Fruit fly (Drosophila melanogaster): ENCODE results near the gene spg.
A peak's percentile ranks its signal among the peaks of the same experiment; 100 is the strongest.

The spg gene

dm6 chr3R:28887559-28888432 is 42.7 kb downstream of the spg start, which contains the start of the genes CG33203 and Doa:
Gene CG33203 (minus strand): TSS chr3R:28887709.
Gene Doa (plus strand): TSS chr3R:28888073.
- peak; percentile 27 for TF ChIP-seq Hr39 (GFP tag; optimal IDR thresholded peaks at IDR 0.05)
- TF ChIP-seq Blimp-1 (GFP tag; optimal IDR thresholded peaks at IDR 0.05): no peak
- no peak for TF ChIP-seq CG6276 (GFP tag; optimal IDR thresholded peaks at IDR 0.05)
- no peak for TF ChIP-seq eg (GFP tag; IDR thresholded peaks at IDR 0.05)
- peak; percentile 1 for TF ChIP-seq Eip75B (GFP tag; optimal IDR thresholded peaks at IDR 0.05)
- TF ChIP-seq CG11762 (GFP tag; optimal IDR thresholded peaks at IDR 0.05; ENCODE audit: insufficient read depth): no peak
- no peak for TF ChIP-seq fd85E (GFP tag; optimal IDR thresholded peaks at IDR 0.05)
- no peak for TF ChIP-seq acj6 (GFP tag; optimal IDR thresholded peaks at IDR 0.05)
- no peak for TF ChIP-seq CG6163 (GFP tag; IDR thresholded peaks at IDR 0.05)
- no peak for TF ChIP-seq dsx (GFP tag; optimal IDR thresholded peaks at IDR 0.05; ENCODE audit: poor library complexity, severe bottlenecking)
- no peak for TF ChIP-seq Sox15 (GFP tag; optimal IDR thresholded peaks at IDR 0.05)
- no peak for TF ChIP-seq pdm3 (GFP tag; optimal IDR thresholded peaks at IDR 0.05)
- TF ChIP-seq achi (GFP tag; optimal IDR thresholded peaks at IDR 0.05): no peak
- TF ChIP-seq CG34406 (GFP tag; optimal IDR thresholded peaks at IDR 0.05): no peak
- peak; percentile 15 for TF ChIP-seq CG10631 (GFP tag; optimal IDR thresholded peaks at IDR 0.05)
- TF ChIP-seq Eip93F (GFP tag; optimal IDR thresholded peaks at IDR 0.05): no peak
- no peak for TF ChIP-seq Gug (GFP tag; IDR thresholded peaks at IDR 0.05)
- TF ChIP-seq Hr4 (GFP tag; optimal IDR thresholded peaks at IDR 0.05): no peak
- no peak for TF ChIP-seq CG6792 (GFP tag; optimal IDR thresholded peaks at IDR 0.05)
- TF ChIP-seq fd59A (GFP tag; optimal IDR thresholded peaks at IDR 0.05): no peak
- no peak for TF ChIP-seq CG1621 (tag; optimal IDR thresholded peaks at IDR 0.05)
- no peak for TF ChIP-seq OdsH (GFP tag; optimal IDR thresholded peaks at IDR 0.05)
- no peak for TF ChIP-seq CG4318 (GFP tag; optimal IDR thresholded peaks at IDR 0.05)
- TF ChIP-seq CG6854 (GFP tag; optimal IDR thresholded peaks at IDR 0.05): no peak
- TF ChIP-seq CG31627 (GFP tag; optimal IDR thresholded peaks at IDR 0.05): peak; percentile 42
- TF ChIP-seq topi (GFP tag; optimal IDR thresholded peaks at IDR 0.05): no peak
- no peak for TF ChIP-seq CG11902 (GFP tag; optimal IDR thresholded peaks at IDR 0.05)
- no peak for TF ChIP-seq Ets96B (tag; optimal IDR thresholded peaks at IDR 0.05)
- TF ChIP-seq Met (GFP tag; optimal IDR thresholded peaks at IDR 0.05): no peak
- TF ChIP-seq Smox (GFP tag; optimal IDR thresholded peaks at IDR 0.05): no peak
- no peak for TF ChIP-seq CG32006 (GFP tag; optimal IDR thresholded peaks at IDR 0.05)
- no peak for TF ChIP-seq CG8119 (GFP tag; IDR thresholded peaks at IDR 0.05)
- no peak for TF ChIP-seq CG8632 (GFP tag; optimal IDR thresholded peaks at IDR 0.05)
- no peak for TF ChIP-seq dac (GFP tag; optimal IDR thresholded peaks at IDR 0.05)
- TF ChIP-seq Sox102F (GFP tag; optimal IDR thresholded peaks at IDR 0.05): no peak
- no peak for TF ChIP-seq CG16779 (tag; optimal IDR thresholded peaks at IDR 0.05)
- TF ChIP-seq vri (GFP tag; optimal IDR thresholded peaks at IDR 0.05): peak; percentile 33
- TF ChIP-seq Eip78C (GFP tag): no peak
- TF ChIP-seq fkh (GFP tag; optimal IDR thresholded peaks at IDR 0.05): no peak
- TF ChIP-seq Ets21C (GFP tag; optimal IDR thresholded peaks at IDR 0.05): no peak
- TF ChIP-seq CG3032 (tag; optimal IDR thresholded peaks at IDR 0.05): no peak
- no peak for TF ChIP-seq Lpt (GFP tag; optimal IDR thresholded peaks at IDR 0.05)
- no peak for TF ChIP-seq CG11294 (GFP tag; IDR thresholded peaks at IDR 0.05)
- TF ChIP-seq Hr38 (GFP tag; optimal IDR thresholded peaks at IDR 0.05): no peak
- TF ChIP-seq CG8319 (GFP tag; optimal IDR thresholded peaks at IDR 0.05): no peak
- no peak for TF ChIP-seq CG15336 (GFP tag; IDR thresholded peaks at IDR 0.05)
- no peak for TF ChIP-seq CG6808 (GFP tag; optimal IDR thresholded peaks at IDR 0.05)
- peak; percentile 12 for TF ChIP-seq CG3919 (GFP tag; optimal IDR thresholded peaks at IDR 0.05)
- TF ChIP-seq esn (GFP tag; optimal IDR thresholded peaks at IDR 0.05): peak; percentile 32
- TF ChIP-seq svp (GFP tag): peak; percentile 77
- TF ChIP-seq CG7368 (GFP tag; optimal IDR thresholded peaks at IDR 0.05): no peak
- no peak for TF ChIP-seq CG10669 (GFP tag; optimal IDR thresholded peaks at IDR 0.05)

Measured in whole organism, prepupa.